Worm (Caenorhabditis elegans) whole organism, L2 larva: Measurements from ENCODE around the gene math-48.

Source experiments
- Y55F3AM.14 ChIP-seq: fragments of 200-800 bp; sonication (Bioruptor generic); optimal IDR thresholded peaks from 2 replicates; lab custom pipeline; 2018; ENCODE audit warnings: mild to moderate bottlenecking, missing genetic modification characterization, missing compliant biosample characterization
- ZK546.5 ChIP-seq: sonication (generic microtip); optimal IDR thresholded peaks from 2 replicates; lab custom pipeline; 2017; ENCODE audit warnings: missing biosample characterization, missing genetic modification characterization
- alr-1 ChIP-seq: fragments of 150-350 bp; optimal IDR thresholded peaks from 2 replicates; lab custom pipeline; 2014; ENCODE audit warnings: missing biosample characterization, missing genetic modification characterization
- aly-2 ChIP-seq: fragments of 150-350 bp; optimal IDR thresholded peaks from 2 replicates; lab custom pipeline; 2014; ENCODE audit warnings: missing biosample characterization, missing genetic modification characterization
- blmp-1 ChIP-seq: sonication (generic microtip); optimal IDR thresholded peaks from 2 replicates; lab custom pipeline; 2017; ENCODE audit warnings: missing genetic modification characterization, mild to moderate bottlenecking, missing compliant biosample characterization, antibody characterized with exemption, moderate library complexity; ENCODE audit not compliant: insufficient read depth
- ceh-16 ChIP-seq: fragments of 150-350 bp; optimal IDR thresholded peaks from 2 replicates; lab custom pipeline; 2014; ENCODE audit warnings: missing biosample characterization, missing genetic modification characterization
- ceh-82 ChIP-seq: fragments of 150-350 bp; optimal IDR thresholded peaks from 2 replicates; lab custom pipeline; 2014; ENCODE audit warnings: missing biosample characterization, missing genetic modification characterization
- dmd-4 ChIP-seq: sonication (generic microtip); optimal IDR thresholded peaks from 2 replicates; lab custom pipeline; 2017; ENCODE audit warnings: missing biosample characterization, missing genetic modification characterization
- egl-27 ChIP-seq: sonication (generic microtip); optimal IDR thresholded peaks from 3 replicates; lab custom pipeline; 2017; ENCODE audit warnings: missing biosample characterization, missing genetic modification reagents, missing genetic modification characterization
- elt-1 ChIP-seq: fragments of 150-350 bp; optimal IDR thresholded peaks from 2 replicates; lab custom pipeline; 2014; ENCODE audit warnings: missing biosample characterization, missing genetic modification characterization
- fos-1 ChIP-seq: fragments of 150-350 bp; optimal IDR thresholded peaks from 2 replicates; lab custom pipeline; 2014; ENCODE audit warnings: missing biosample characterization, missing genetic modification characterization
- lin-11 ChIP-seq: fragments of 150-350 bp; sonication (generic microtip); optimal IDR thresholded peaks from 2 replicates; lab custom pipeline; 2014; ENCODE audit warnings: missing biosample characterization, missing genetic modification characterization, inconsistent platforms, mixed read lengths
- lin-13 ChIP-seq: fragments of 150-350 bp; optimal IDR thresholded peaks from 2 replicates; lab custom pipeline; 2014; ENCODE audit warnings: missing biosample characterization, missing genetic modification reagents, missing genetic modification characterization
- lin-39 ChIP-seq: fragments of 150-350 bp; optimal IDR thresholded peaks from 2 replicates; lab custom pipeline; 2014; ENCODE audit warnings: missing biosample characterization, missing genetic modification reagents, missing genetic modification characterization
- mbf-1 ChIP-seq: sonication (generic microtip); optimal IDR thresholded peaks from 2 replicates; lab custom pipeline; 2017; ENCODE audit warnings: missing biosample characterization, missing genetic modification characterization
- nhr-10 ChIP-seq: sonication (generic microtip); optimal IDR thresholded peaks from 2 replicates; lab custom pipeline; 2017; ENCODE audit warnings: missing biosample characterization, missing genetic modification characterization
- nhr-12 ChIP-seq: fragments of 150-350 bp; optimal IDR thresholded peaks from 2 replicates; lab custom pipeline; 2014; ENCODE audit warnings: missing biosample characterization, missing genetic modification characterization
- nhr-129 ChIP-seq: fragments of 150-350 bp; optimal IDR thresholded peaks from 2 replicates; lab custom pipeline; 2014; ENCODE audit warnings: missing biosample characterization, missing genetic modification characterization
- nhr-21 ChIP-seq: fragments of 150-350 bp; optimal IDR thresholded peaks from 2 replicates; lab custom pipeline; 2014; ENCODE audit warnings: missing biosample characterization, missing genetic modification characterization
- nhr-23 ChIP-seq: fragments of 150-350 bp; optimal IDR thresholded peaks from 2 replicates; lab custom pipeline; 2014; ENCODE audit warnings: missing biosample characterization, missing genetic modification reagents, missing genetic modification characterization
- nhr-237 ChIP-seq: fragments of 150-350 bp; optimal IDR thresholded peaks from 2 replicates; lab custom pipeline; 2014; ENCODE audit warnings: missing biosample characterization, missing genetic modification characterization
- nhr-25 ChIP-seq: fragments of 150-350 bp; sonication (generic microtip); optimal IDR thresholded peaks from 3 replicates; lab custom pipeline; 2014; ENCODE audit warnings: missing biosample characterization, missing genetic modification characterization
- peb-1 ChIP-seq: fragments of 150-350 bp; optimal IDR thresholded peaks from 2 replicates; lab custom pipeline; 2014; ENCODE audit warnings: missing biosample characterization, missing genetic modification characterization
- sem-4 ChIP-seq: fragments of 150-350 bp; optimal IDR thresholded peaks from 2 replicates; lab custom pipeline; 2014; ENCODE audit warnings: missing biosample characterization, missing genetic modification reagents, missing genetic modification characterization
- skn-1 ChIP-seq: sonication (generic microtip); optimal IDR thresholded peaks from 2 replicates; lab custom pipeline; 2017; ENCODE audit warnings: missing biosample characterization, missing genetic modification characterization
- sma-3 ChIP-seq: sonication (generic microtip); optimal IDR thresholded peaks from 2 replicates; lab custom pipeline; 2016; ENCODE audit warnings: missing genetic modification reagents, missing genetic modification characterization, missing compliant biosample characterization
- sma-9 ChIP-seq, 2 experiments: fragments of 150-350 bp in 1 of 2; sonication (generic microtip) in 1 of 2; optimal IDR thresholded peaks; 2 replicates each; lab custom pipeline; 2014 to 2016; ENCODE audit warnings: missing genetic modification characterization in 2 of 2, mild to moderate bottlenecking in 1 of 2, missing biosample characterization in 1 of 2, missing compliant biosample characterization in 1 of 2, missing genetic modification reagents in 1 of 2, moderate library complexity in 1 of 2
- unc-39 ChIP-seq: fragments of 150-350 bp; optimal IDR thresholded peaks from 2 replicates; lab custom pipeline; 2014; ENCODE audit warnings: missing biosample characterization, missing genetic modification characterization
- unc-55 ChIP-seq: fragments of 150-350 bp; sonication (generic microtip); optimal IDR thresholded peaks from 3 replicates; lab custom pipeline; 2014; ENCODE audit warnings: missing biosample characterization, missing genetic modification reagents, missing genetic modification characterization
- unc-62 ChIP-seq: fragments of 150-350 bp; optimal IDR thresholded peaks from 2 replicates; lab custom pipeline; 2014; ENCODE audit warnings: missing biosample characterization, missing genetic modification reagents, missing genetic modification characterization
- zag-1 ChIP-seq: fragments of 150-350 bp; optimal IDR thresholded peaks from 2 replicates; lab custom pipeline; 2014; ENCODE audit warnings: missing biosample characterization, missing genetic modification characterization

math-48 gene

ce11 chrII:1939652-1940051 is 6.7 kb downstream of the math-48 start, which contains the start of gene ZK250.13:
Gene ZK250.13 (minus strand): TSS chrII:1939752.
- TF ChIP-seq skn-1 (tag; lab: Kevin White, UChicago) (no peak), dmd-4 (no peak), nhr-23 (tag; lab: Kevin White, UChicago) (no peak)

- TF ChIP-seq sma-3 = no peak
- TF ChIP-seq lin-13 (GFP tag; lab: Kevin White, UChicago) = no peak
- TF ChIP-seq nhr-237 (tag; lab: Kevin White, UChicago) = no peak
- no peak for TF ChIP-seq alr-1 (tag; lab: Kevin White, UChicago)
- TF ChIP-seq unc-39 (tag; lab: Kevin White, UChicago) = no peak
- TF ChIP-seq zag-1 (tag; lab: Kevin White, UChicago) = no peak
Measured at ce11 chrII:1928578-1928977, 17.7 kb downstream of the math-48 start.

- TF ChIP-seq sma-9 (GFP tag; optimal IDR thresholded peaks at IDR 0.05; lab: Kevin White, UChicago) (no peak), sma-9 (tag; optimal IDR thresholded peaks at IDR 0.05; lab: Kevin White, UChicago) (no peak), elt-1 (tag; lab: Kevin White, UChicago) (no peak), nhr-129 (no peak), lin-11 (tag; lab: Kevin White, UChicago) (no peak), Y55F3AM.14 (no peak), zag-1 (tag; lab: Kevin White, UChicago) (no peak), unc-62 (GFP tag; lab: Kevin White, UChicago) (no peak)
Measured at ce11 chrII:1926162-1926561, 20.2 kb downstream of the math-48 start, which contains the start of gene F52C6.2. Gene F52C6.2 (plus strand): TSS chrII:1926462.

- TF ChIP-seq lin-13 (GFP tag; lab: Kevin White, UChicago) (no peak), lin-39 (tag; lab: Kevin White, UChicago) (no peak), fos-1 (tag; lab: Kevin White, UChicago) (no peak), nhr-23 (tag; lab: Kevin White, UChicago) (no peak), unc-39 (tag; lab: Kevin White, UChicago) (no peak), aly-2 (no peak), nhr-12 (tag; lab: Kevin White, UChicago) (no peak), nhr-21 (tag; lab: Kevin White, UChicago) (no peak), nhr-25 (tag; lab: Kevin White, UChicago) (no peak), elt-1 (tag; lab: Kevin White, UChicago) (no peak), blmp-1 (tag; lab: Kevin White, UChicago) (no peak), skn-1 (tag; lab: Kevin White, UChicago) (no peak), mbf-1 (tag; lab: Kevin White, UChicago) (no peak), peb-1 (no peak), egl-27 (no peak)
Measured at ce11 chrII:1924459-1924858, 21.9 kb downstream of the math-48 start, which contains the start of gene F52C6.3. Gene F52C6.3 (plus strand): TSS chrII:1924759.

ce11 chrII:1922665-1923187 is 23.6 kb downstream of the math-48 start, which contains the start of the genes bath-2 and F52C6.4:
Gene bath-2 (minus strand): TSS chrII:1922765.
Gene F52C6.4 (plus strand): TSS chrII:1923137.
- TF ChIP-seq sem-4 (tag; lab: Kevin White, UChicago) = no peak
- TF ChIP-seq nhr-10 = no peak
- no peak for TF ChIP-seq alr-1 (tag; lab: Kevin White, UChicago)
- no peak for TF ChIP-seq ZK546.5 (tag; lab: Kevin White, UChicago)
- no peak for TF ChIP-seq ceh-82 (tag; lab: Kevin White, UChicago)
- TF ChIP-seq ceh-16 (tag; lab: Kevin White, UChicago) = no peak
- TF ChIP-seq lin-39 (tag; lab: Kevin White, UChicago) = no peak
- TF ChIP-seq nhr-23 (tag; lab: Kevin White, UChicago) = no peak
- TF ChIP-seq nhr-12 (tag; lab: Kevin White, UChicago) = no peak
- no peak for TF ChIP-seq skn-1 (tag; lab: Kevin White, UChicago)
- TF ChIP-seq unc-55 = no peak

- no peak for TF ChIP-seq sma-9 (GFP tag; optimal IDR thresholded peaks at IDR 0.05; lab: Kevin White, UChicago)
- TF ChIP-seq sma-9 (tag; optimal IDR thresholded peaks at IDR 0.05; lab: Kevin White, UChicago) = no peak
- no peak for TF ChIP-seq alr-1 (tag; lab: Kevin White, UChicago)
Measured at ce11 chrII:1921018-1921417, 25.3 kb downstream of the math-48 start, which contains the start of gene bath-7. Gene bath-7 (minus strand): TSS chrII:1921118.
